Fruit fly (Drosophila melanogaster) whole organism, embryonic: ENCODE measurements around the gene Blos4.

Source experiments
- Adf1 ChIP-seq: fragments of 200-800 bp; sonication (Bioruptor generic); IDR thresholded peaks from 2 replicates; pipeline ENCODE4 v1.3.6; 2022; ENCODE audit warnings: missing biosample characterization, missing genetic modification characterization
- CG10565 ChIP-seq: fragments of 200-800 bp; sonication (Bioruptor generic); optimal IDR thresholded peaks from 3 replicates; lab custom pipeline; 2016; ENCODE audit warnings: missing biosample characterization, mild to moderate bottlenecking, missing genetic modification characterization
- CG11696 ChIP-seq: fragments of 200-800 bp; sonication (Bioruptor generic); IDR thresholded peaks from 2 replicates; pipeline ENCODE4 v1.3.6; 2022; ENCODE audit warnings: missing biosample characterization, missing genetic modification characterization
- CG17359 ChIP-seq: fragments of 200-800 bp; sonication (Bioruptor generic); optimal IDR thresholded peaks from 3 replicates; lab custom pipeline; 2018; ENCODE audit warnings: missing biosample characterization, mild to moderate bottlenecking, missing genetic modification characterization, moderate library complexity
- CG17385 ChIP-seq: fragments of 200-800 bp; sonication (Bioruptor generic); optimal IDR thresholded peaks from 3 replicates; lab custom pipeline; 2018; ENCODE audit warnings: missing biosample characterization, mild to moderate bottlenecking, missing genetic modification characterization
- CG17802 ChIP-seq: fragments of 200-800 bp; sonication (Bioruptor generic); optimal IDR thresholded peaks from 2 replicates; lab custom pipeline; 2018; ENCODE audit warnings: missing biosample characterization, mild to moderate bottlenecking, missing genetic modification characterization, moderate library complexity
- CG18599 ChIP-seq: fragments of 200-800 bp; sonication (Bioruptor generic); optimal IDR thresholded peaks from 3 replicates; lab custom pipeline; 2017; ENCODE audit warnings: missing biosample characterization, missing genetic modification characterization, mild to moderate bottlenecking, moderate library complexity, missing genetic modification reagents
- CG3847 ChIP-seq: fragments of 200-800 bp; sonication (Bioruptor generic); IDR thresholded peaks from 2 replicates; pipeline ENCODE4 v1.3.6; 2022; ENCODE audit warnings: missing biosample characterization, missing genetic modification characterization
- CG4617 ChIP-seq: fragments of 200-800 bp; sonication (Bioruptor generic); optimal IDR thresholded peaks from 3 replicates; lab custom pipeline; 2016; ENCODE audit warnings: missing biosample characterization, missing genetic modification characterization, borderline replicate concordance
- CG6813 ChIP-seq: fragments of 200-800 bp; sonication (Bioruptor generic); optimal IDR thresholded peaks from 2 replicates; lab custom pipeline; 2017; ENCODE audit warnings: missing biosample characterization, missing genetic modification characterization, mild to moderate bottlenecking, moderate library complexity, missing genetic modification reagents
- CG8478 ChIP-seq: fragments of >200 bp; optimal IDR thresholded peaks from 2 replicates; lab custom pipeline; 2018
- Ets65A ChIP-seq: fragments of 200-800 bp; sonication (Bioruptor generic); peaks from one replicate; lab custom pipeline; 2016; ENCODE audit warnings: missing biosample characterization, missing genetic modification characterization
- HHEX ChIP-seq: fragments of 200-800 bp; sonication (Bioruptor generic); optimal IDR thresholded peaks from 3 replicates; lab custom pipeline; 2017; ENCODE audit warnings: missing biosample characterization, mild to moderate bottlenecking, missing genetic modification characterization, missing genetic modification reagents
- Hand ChIP-seq: fragments of 200-800 bp; sonication (Bioruptor generic); optimal IDR thresholded peaks from 2 replicates; lab custom pipeline; 2017; ENCODE audit warnings: mild to moderate bottlenecking, missing biosample characterization, missing genetic modification reagents, missing genetic modification characterization
- Hr39 ChIP-seq: fragments of >200 bp; optimal IDR thresholded peaks from 2 replicates; lab custom pipeline; 2017
- Med ChIP-seq: fragments of 200-800 bp; sonication (Bioruptor generic); peaks from one replicate; lab custom pipeline; 2016; ENCODE audit warnings: missing biosample characterization, missing genetic modification characterization, mild to moderate bottlenecking, inconsistent platforms, moderate library complexity
- Neu2 ChIP-seq: fragments of 200-800 bp; sonication (Bioruptor generic); optimal IDR thresholded peaks from 3 replicates; lab custom pipeline; 2016; ENCODE audit warnings: missing biosample characterization, missing genetic modification characterization, borderline replicate concordance
- Oli ChIP-seq: fragments of 200-800 bp; sonication (Bioruptor generic); optimal IDR thresholded peaks from 2 replicates; lab custom pipeline; 2018; ENCODE audit warnings: missing biosample characterization, mild to moderate bottlenecking, missing genetic modification characterization, moderate library complexity
- PHDP ChIP-seq: fragments of 200-800 bp; sonication (Bioruptor generic); optimal IDR thresholded peaks from 3 replicates; lab custom pipeline; 2018; ENCODE audit warnings: missing biosample characterization, mild to moderate bottlenecking, missing genetic modification characterization, moderate library complexity
- Ptx1 ChIP-seq: fragments of 200-800 bp; sonication (Bioruptor generic); IDR thresholded peaks from 2 replicates; pipeline ENCODE4 v1.3.6; 2022; ENCODE audit warnings: missing biosample characterization, missing genetic modification characterization
- ash1 ChIP-seq: fragments of 200-800 bp; sonication (Bioruptor generic); optimal IDR thresholded peaks from 2 replicates; lab custom pipeline; 2018; ENCODE audit warnings: missing biosample characterization, mild to moderate bottlenecking, missing genetic modification characterization
- bbx ChIP-seq: fragments of 200-800 bp; sonication (Bioruptor generic); IDR thresholded peaks from 2 replicates; pipeline ENCODE4 v1.3.6; 2022; ENCODE audit warnings: missing biosample characterization, missing genetic modification characterization; ENCODE audit not compliant: partially characterized antibody
- br ChIP-seq: fragments of >200 bp; optimal IDR thresholded peaks from 2 replicates; lab custom pipeline; 2017
- cas ChIP-seq: fragments of 200-800 bp; sonication (Bioruptor generic); IDR thresholded peaks from 2 replicates; pipeline ENCODE4 v1.3.6; 2022; ENCODE audit warnings: missing biosample characterization, missing genetic modification characterization
- chinmo ChIP-seq: fragments of 200-800 bp; sonication (Bioruptor generic); IDR thresholded peaks from 4 replicates; pipeline ENCODE4 v1.3.6; 2022; ENCODE audit warnings: missing biosample characterization, missing genetic modification characterization; ENCODE audit not compliant: partially characterized antibody
- chm ChIP-seq: fragments of 200-800 bp; sonication (Bioruptor generic); IDR thresholded peaks from 2 replicates; pipeline ENCODE4 v1.3.6; 2022; ENCODE audit warnings: missing biosample characterization, missing genetic modification characterization
- crol ChIP-seq: fragments of 200-800 bp; sonication (Bioruptor generic); IDR thresholded peaks from 2 replicates; pipeline ENCODE4 v1.3.6; 2022; ENCODE audit warnings: missing biosample characterization, missing genetic modification characterization
- dmrt11E ChIP-seq: fragments of 200-800 bp; sonication (Bioruptor generic); optimal IDR thresholded peaks from 3 replicates; lab custom pipeline; 2018; ENCODE audit warnings: missing biosample characterization, mild to moderate bottlenecking, missing genetic modification characterization, moderate library complexity
- fu2 ChIP-seq: fragments of 200-800 bp; sonication (Bioruptor generic); optimal IDR thresholded peaks from 2 replicates; lab custom pipeline; 2016; ENCODE audit warnings: missing biosample characterization, missing genetic modification characterization
- gcm2 ChIP-seq: fragments of 200-800 bp; sonication (Bioruptor generic); optimal IDR thresholded peaks from 2 replicates; lab custom pipeline; 2016; ENCODE audit warnings: missing biosample characterization, missing genetic modification characterization
- hkb ChIP-seq, 2 experiments: fragments of 200-800 bp in 1 of 2; fragments of >200 bp in 1 of 2; sonication (Bioruptor generic) in 1 of 2; IDR thresholded peaks in 1 of 2; optimal IDR thresholded peaks in 1 of 2; 2 replicates each; pipeline versions ENCODE4 v1.3.6 to Lab custom; 2017 to 2022; ENCODE audit warnings: missing biosample characterization in 1 of 2, missing genetic modification characterization in 1 of 2
- knrl ChIP-seq: fragments of 200-800 bp; sonication (Bioruptor generic); IDR thresholded peaks from 3 replicates; pipeline ENCODE4 v1.3.6; 2022; ENCODE audit warnings: missing biosample characterization, missing genetic modification characterization; ENCODE audit not compliant: partially characterized antibody
- lov ChIP-seq, 2 experiments: fragments of 200-800 bp in 1 of 2; fragments of >200 bp in 1 of 2; sonication (Bioruptor generic) in 1 of 2; IDR thresholded peaks in 1 of 2; optimal IDR thresholded peaks in 1 of 2; 2 replicates in 1 of 2; 3 replicates in 1 of 2; pipeline versions ENCODE4 v1.3.6 to Lab custom; 2017 to 2022; ENCODE audit warnings: missing biosample characterization in 1 of 2, missing genetic modification characterization in 1 of 2
- sens ChIP-seq: fragments of 200-800 bp; sonication (Bioruptor generic); peaks from one replicate; lab custom pipeline; 2016; ENCODE audit warnings: missing biosample characterization, missing genetic modification characterization
- sisA ChIP-seq: fragments of 200-800 bp; sonication (Bioruptor generic); IDR thresholded peaks from 2 replicates; pipeline ENCODE4 v1.3.6; 2022; ENCODE audit warnings: missing biosample characterization, missing genetic modification characterization
- tgo ChIP-seq: fragments of 200-800 bp; sonication (Bioruptor generic); IDR thresholded peaks from 3 replicates; pipeline ENCODE4 v1.3.6; 2022; ENCODE audit warnings: missing biosample characterization, missing genetic modification characterization
- tna ChIP-seq: fragments of 200-800 bp; sonication (Bioruptor generic); IDR thresholded peaks from 2 replicates; pipeline ENCODE4 v1.3.6; 2022; ENCODE audit warnings: missing biosample characterization, missing genetic modification characterization; ENCODE audit not compliant: partially characterized antibody
- wor ChIP-seq: fragments of 200-800 bp; sonication (Bioruptor generic); IDR thresholded peaks from 2 replicates; pipeline ENCODE4 v1.3.6; 2022; ENCODE audit warnings: missing biosample characterization, missing genetic modification characterization
- zfh1 ChIP-seq: fragments of 200-800 bp; sonication (Bioruptor generic); IDR thresholded peaks from 3 replicates; pipeline ENCODE4 v1.3.6; 2022; ENCODE audit warnings: missing biosample characterization, missing genetic modification characterization

Blos4 gene

dm6 chr3L:10870087-10870486 is 8.8 kb upstream of the Blos4 start:
- TF ChIP-seq fu2 (GFP tag; lab: Kevin White, UChicago) (no peak), wor (GFP tag; lab: Robert Waterston, UW) (no peak), zfh1 (GFP tag; lab: Robert Waterston, UW) (0 out of 3 replicates have a peak, but pooled peaks have one; percentile 9), Adf1 (no peak), HHEX (GFP tag; lab: Kevin White, UChicago) (no peak), Ets65A (GFP tag; lab: Kevin White, UChicago) (peak; percentile 11), CG17802 (tag; lab: Kevin White, UChicago) (no peak), hkb (optimal IDR thresholded peaks at IDR 0.05; lab: Kevin White, UChicago) (no peak), hkb (GFP tag; IDR thresholded peaks at IDR 0.05; lab: Robert Waterston, UW) (no peak), CG8478 (lab: Kevin White, UChicago) (peak; percentile 70), gcm2 (no peak), CG18599 (no peak), CG10565 (no peak), Neu2 (no peak), Med (GFP tag; lab: Kevin White, UChicago) (peak; percentile 38)

dm6 chr3L:10871534-10871933 is 7.4 kb upstream of the Blos4 start:
- no peak for TF ChIP-seq Ptx1 (GFP tag; lab: Robert Waterston, UW)
- TF ChIP-seq CG17385, result no peak
- TF ChIP-seq Oli (tag; lab: Kevin White, UChicago), result no peak
- TF ChIP-seq sisA, result 0 out of 2 replicates have a peak, but pooled peaks have one; percentile 10
- peak; percentile 67 for TF ChIP-seq sens (GFP tag; lab: Kevin White, UChicago)
- no peak for TF ChIP-seq ash1
- TF ChIP-seq CG17359 (tag; lab: Kevin White, UChicago), result no peak
- TF ChIP-seq br (lab: Kevin White, UChicago), result no peak
- TF ChIP-seq bbx (GFP tag; lab: Robert Waterston, UW), result 0 out of 2 replicates have a peak, but pooled peaks have one; percentile 14
- 0 out of 3 replicates have a peak, but pooled peaks have one; percentile 18 for TF ChIP-seq knrl
- TF ChIP-seq PHDP, result no peak
- TF ChIP-seq chinmo (GFP tag; lab: Robert Waterston, UW), result 0 out of 4 replicates have a peak, but pooled peaks have one; percentile 28
- no peak for TF ChIP-seq cas (GFP tag; lab: Robert Waterston, UW)
- no peak; the same call in 1 of the 2 replicates for TF ChIP-seq CG3847 (GFP tag; lab: Robert Waterston, UW)
- peak; percentile 64 for TF ChIP-seq tna
- TF ChIP-seq tgo (GFP tag; lab: Robert Waterston, UW), result no peak
- TF ChIP-seq dmrt11E, result no peak
- TF ChIP-seq Med (GFP tag; lab: Kevin White, UChicago), result peak; percentile 18
- peak; percentile 28; the same call in 1 of the 2 replicates for TF ChIP-seq crol (GFP tag; lab: Robert Waterston, UW)
- TF ChIP-seq chm (GFP tag; lab: Robert Waterston, UW), result 0 out of 2 replicates have a peak, but pooled peaks have one; percentile 28
- TF ChIP-seq Hand (GFP tag; lab: Kevin White, UChicago), result no peak
- no peak for TF ChIP-seq CG4617 (GFP tag; lab: Kevin White, UChicago)
- peak; percentile 74 for TF ChIP-seq Hr39 (lab: Kevin White, UChicago)
- no peak for TF ChIP-seq lov (optimal IDR thresholded peaks at IDR 0.05; lab: Kevin White, UChicago)
- no peak for TF ChIP-seq lov (GFP tag; IDR thresholded peaks at IDR 0.05; lab: Robert Waterston, UW)
- no peak for TF ChIP-seq CG11696 (GFP tag; lab: Robert Waterston, UW)
- no peak for TF ChIP-seq CG6813
- peak; percentile 3 for TF ChIP-seq CG8478 (lab: Kevin White, UChicago)
- TF ChIP-seq, all 482 proteins: peak for 11
